Worm (Caenorhabditis elegans) whole organism, late embryonic: Measurements from ENCODE around the gene T24C4.2.

Source experiments
- C08G9.2 ChIP-seq: sonication (generic microtip); optimal IDR thresholded peaks from 2 replicates; lab custom pipeline; 2016; ENCODE audit warnings: mild to moderate bottlenecking, missing genetic modification characterization, moderate library complexity, missing compliant biosample characterization
- K09A11.1 ChIP-seq: sonication (generic microtip); optimal IDR thresholded peaks from 2 replicates; lab custom pipeline; 2017; ENCODE audit warnings: antibody characterized with exemption, mild to moderate bottlenecking, missing genetic modification characterization, missing compliant biosample characterization; ENCODE audit not compliant: insufficient read depth
- che-1 ChIP-seq: sonication (generic microtip); optimal IDR thresholded peaks from 2 replicates; lab custom pipeline; 2016; ENCODE audit warnings: mild to moderate bottlenecking, missing genetic modification characterization, missing compliant biosample characterization
- fkh-10 ChIP-seq: fragments of 150-350 bp; optimal IDR thresholded peaks from 2 replicates; lab custom pipeline; 2014; ENCODE audit warnings: missing biosample characterization, missing genetic modification reagents, missing genetic modification characterization
- hlh-15 ChIP-seq: sonication (generic microtip); optimal IDR thresholded peaks from 2 replicates; lab custom pipeline; 2016; ENCODE audit warnings: missing genetic modification characterization, missing compliant biosample characterization
- mec-3 ChIP-seq: sonication (generic microtip); optimal IDR thresholded peaks from 2 replicates; lab custom pipeline; 2016; ENCODE audit warnings: borderline replicate concordance, missing genetic modification characterization, missing compliant biosample characterization
- nhr-11 ChIP-seq: fragments of 150-350 bp; optimal IDR thresholded peaks from 2 replicates; lab custom pipeline; 2014; ENCODE audit warnings: missing biosample characterization, missing genetic modification characterization
- odd-2 ChIP-seq: sonication (generic microtip); optimal IDR thresholded peaks from 2 replicates; lab custom pipeline; 2017; ENCODE audit warnings: antibody characterized with exemption, mild to moderate bottlenecking, missing genetic modification characterization, missing compliant biosample characterization
- pqm-1 ChIP-seq: sonication (generic microtip); optimal IDR thresholded peaks from 2 replicates; lab custom pipeline; 2016; ENCODE audit warnings: missing genetic modification characterization, missing compliant biosample characterization
- tbx-2 ChIP-seq: sonication (generic microtip); optimal IDR thresholded peaks from 2 replicates; lab custom pipeline; 2016; ENCODE audit warnings: missing genetic modification characterization, missing compliant biosample characterization
- tbx-7 ChIP-seq: sonication (generic microtip); optimal IDR thresholded peaks from 2 replicates; lab custom pipeline; 2016; ENCODE audit warnings: missing genotype, missing genetic modification characterization, missing compliant biosample characterization
- ztf-16 ChIP-seq: sonication (generic microtip); optimal IDR thresholded peaks from 2 replicates; lab custom pipeline; 2017; ENCODE audit warnings: missing genetic modification characterization, missing compliant biosample characterization

ce11 chrIII:842630-843029, 27.1 kb downstream of the T24C4.2 start, which contains the start of gene far-8:
- no peak for TF ChIP-seq mec-3 (tag; lab: Kevin White, UChicago)
- no peak for TF ChIP-seq nhr-11 (tag; lab: Kevin White, UChicago)
- no peak for TF ChIP-seq che-1 (tag; lab: Kevin White, UChicago)
- no peak for TF ChIP-seq tbx-7 (tag; lab: Kevin White, UChicago)
- TF ChIP-seq ztf-16 = no peak
- TF ChIP-seq C08G9.2 (tag; lab: Kevin White, UChicago) = no peak
- no peak for TF ChIP-seq fkh-10 (GFP tag; lab: Kevin White, UChicago)
- no peak for TF ChIP-seq odd-2 (tag; lab: Kevin White, UChicago)
- no peak for TF ChIP-seq tbx-2 (tag; lab: Kevin White, UChicago)
- no peak for TF ChIP-seq K09A11.1 (tag; lab: Kevin White, UChicago)
- TF ChIP-seq hlh-15 (tag; lab: Kevin White, UChicago) = no peak
- no peak for TF ChIP-seq pqm-1 (tag; lab: Kevin White, UChicago)
